Worm (Caenorhabditis elegans) whole organism, early embryonic: ENCODE results near the gene metl-18.

Experiments
- F13C5.2 ChIP-seq: sonication (generic microtip); optimal IDR thresholded peaks from 2 replicates; lab custom pipeline; 2017; ENCODE audit warnings: mild to moderate bottlenecking, missing genetic modification characterization, inconsistent platforms, missing compliant biosample characterization
- aly-1 ChIP-seq: sonication (generic microtip); optimal IDR thresholded peaks from 2 replicates; lab custom pipeline; 2016; ENCODE audit warnings: missing genetic modification characterization, missing compliant biosample characterization
- ceh-36 ChIP-seq: sonication (generic microtip); optimal IDR thresholded peaks from 2 replicates; lab custom pipeline; 2016; ENCODE audit warnings: missing genetic modification characterization, inconsistent platforms, missing compliant biosample characterization
- flt-1 ChIP-seq: fragments of 200-800 bp; sonication (Bioruptor generic); IDR thresholded peaks from 2 replicates; pipeline ENCODE4 v1.3.6; 2022; ENCODE audit warnings: missing genetic modification characterization, missing compliant biosample characterization
- scrt-1 ChIP-seq: fragments of 200-800 bp; sonication (Bioruptor generic); IDR thresholded peaks from 2 replicates; pipeline ENCODE4 v1.3.6; 2022; ENCODE audit warnings: missing genetic modification characterization, missing compliant biosample characterization

DNA sequence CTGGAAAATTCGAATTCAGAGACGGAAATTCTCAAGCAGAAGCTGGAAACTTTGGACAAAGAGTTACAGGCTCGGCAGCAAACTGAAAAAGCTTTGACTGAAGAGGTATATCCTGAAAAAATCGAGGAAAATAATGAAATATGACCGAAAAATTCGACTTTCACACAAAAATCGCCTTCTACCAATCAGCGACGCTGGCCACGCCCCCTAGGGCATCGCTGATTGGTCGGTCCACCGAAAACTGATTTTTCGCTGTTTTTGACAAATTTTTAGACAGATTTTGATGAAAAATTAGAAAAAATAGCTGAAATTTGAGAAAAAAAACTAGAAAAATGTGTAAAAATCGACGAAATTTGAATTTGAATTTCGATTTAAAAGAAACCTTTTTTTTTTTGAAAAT lies 6.6 kb upstream of the metl-18 start:
- TF ChIP-seq scrt-1 (GFP tag; lab: Robert Waterston, UW) (no peak), ceh-36 (tag; lab: Kevin White, UChicago) (no peak), F13C5.2 (tag; lab: Kevin White, UChicago) (no peak), flt-1 (no peak), aly-1 (no peak)
